Worm (Caenorhabditis elegans): Measurements from ENCODE around the gene F59B10.3.

The F59B10.3 gene

DNA sequence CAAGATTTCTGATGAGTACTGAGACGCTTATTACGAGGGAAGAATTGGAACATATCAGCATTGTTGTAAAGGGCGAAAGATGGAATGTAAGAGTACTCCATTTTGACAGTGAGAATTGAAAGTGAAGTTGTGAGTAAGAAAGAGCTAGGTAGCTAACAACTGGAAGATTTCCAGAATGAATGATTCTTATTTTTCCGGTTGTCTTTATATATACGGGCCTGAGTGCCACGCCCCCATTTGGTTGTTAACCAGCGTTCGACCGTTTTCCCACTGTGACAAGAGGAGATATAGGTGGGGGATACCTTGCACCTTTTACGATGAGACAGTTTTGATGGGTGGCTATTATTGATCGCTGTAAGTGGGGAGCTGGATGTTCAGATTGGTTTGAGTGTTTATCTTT lies 39.1 kb upstream of the F59B10.3 start, which contains the start of gene ZK666.1:
ZK666.1 (minus strand) TSS at position 101 of the 400 bp plus-strand sequence.
- TF ChIP-seq nhr-2 (tag; optimal IDR thresholded peaks at IDR 0.05) (no peak), elt-3 (tag; optimal IDR thresholded peaks at IDR 0.05) (no peak), flh-1 (GFP tag; optimal IDR thresholded peaks at IDR 0.05) (no peak), ham-2 (GFP tag; optimal IDR thresholded peaks at IDR 0.05) (no peak), drap-1 (GFP tag; optimal IDR thresholded peaks at IDR 0.05) (no peak), ceh-39 (tag; optimal IDR thresholded peaks at IDR 0.05) (no peak)

DNA sequence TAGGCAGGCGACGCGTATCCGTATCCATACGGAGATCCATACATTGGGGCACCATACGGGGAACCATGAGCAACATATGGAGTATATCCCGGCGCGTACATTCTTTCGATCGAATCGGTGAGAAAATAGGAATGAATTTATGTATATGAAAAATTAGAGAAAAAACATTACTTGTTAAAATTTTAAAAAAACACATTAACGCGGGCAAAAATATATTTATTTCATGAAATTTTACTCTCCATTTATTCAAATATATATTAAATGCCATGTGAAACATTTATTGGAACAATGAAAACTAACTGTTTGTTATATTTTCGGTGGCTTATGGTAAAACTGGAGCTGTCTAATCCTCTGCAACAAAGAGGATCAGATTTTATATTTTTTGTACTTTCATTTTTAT lies 38.6 kb upstream of the F59B10.3 start, which contains the start of gene ZK666.2:
ZK666.2 (minus strand) TSS at position 101 of the 400 bp plus-strand sequence.
- no peak for TF ChIP-seq lsy-2 (tag; optimal IDR thresholded peaks at IDR 0.05)
- TF ChIP-seq ces-1 (GFP tag; optimal IDR thresholded peaks at IDR 0.05), result no peak
- no peak for TF ChIP-seq ham-2 (GFP tag; optimal IDR thresholded peaks at IDR 0.05)
- no peak for TF ChIP-seq snpc-4 (tag; optimal IDR thresholded peaks at IDR 0.05)
- TF ChIP-seq bed-3 (GFP tag; optimal IDR thresholded peaks at IDR 0.05), result no peak
- no peak for TF ChIP-seq mls-2 (tag; optimal IDR thresholded peaks at IDR 0.05)
- no peak for TF ChIP-seq sptf-1 (tag; optimal IDR thresholded peaks at IDR 0.05)
- no peak for TF ChIP-seq blmp-1 (tag; optimal IDR thresholded peaks at IDR 0.05)
- no peak for TF ChIP-seq mab-5 (tag; optimal IDR thresholded peaks at IDR 0.05)
- TF ChIP-seq unc-62 (GFP tag; optimal IDR thresholded peaks at IDR 0.05), result no peak

ce11 chrII:10476039-10476438 lies 34.3 kb upstream of the F59B10.3 start, which contains the start of gene clec-58:
Gene clec-58, minus strand, starts transcription at chrII:10476139.
- TF ChIP-seq ham-2 (GFP tag; optimal IDR thresholded peaks at IDR 0.05), result no peak
- TF ChIP-seq sptf-1 (tag; optimal IDR thresholded peaks at IDR 0.05), result no peak
- no peak for TF ChIP-seq nhr-28 (tag; optimal IDR thresholded peaks at IDR 0.05)
- TF ChIP-seq unc-120 (tag; optimal IDR thresholded peaks at IDR 0.05; ENCODE audit: poor library complexity, severe bottlenecking), result no peak
- TF ChIP-seq blmp-1 (tag; optimal IDR thresholded peaks at IDR 0.05), result no peak
- TF ChIP-seq mep-1 (tag; optimal IDR thresholded peaks at IDR 0.05), result no peak
- TF ChIP-seq nhr-76 (tag; optimal IDR thresholded peaks at IDR 0.05), result no peak
- TF ChIP-seq ztf-11 (tag; optimal IDR thresholded peaks at IDR 0.05), result no peak

ce11 chrII:10476959-10477358 lies 33.4 kb upstream of the F59B10.3 start, which contains the start of gene ZK666.4:
Gene ZK666.4, plus strand, starts transcription at chrII:10477259.
- TF ChIP-seq hlh-1 (tag; optimal IDR thresholded peaks at IDR 0.05) (no peak), nhr-2 (tag; optimal IDR thresholded peaks at IDR 0.05) (no peak), sem-2 (GFP tag; optimal IDR thresholded peaks at IDR 0.05) (no peak), lin-13 (tag; optimal IDR thresholded peaks at IDR 0.05) (no peak), ceh-43 (GFP tag; optimal IDR thresholded peaks at IDR 0.05) (no peak), pha-4 (tag; optimal IDR thresholded peaks at IDR 0.05) (no peak), elt-1 (tag; optimal IDR thresholded peaks at IDR 0.05; ENCODE audit: borderline replicate concordance, insufficient read depth) (no peak), drap-1 (GFP tag; optimal IDR thresholded peaks at IDR 0.05) (no peak), snpc-4 (tag; optimal IDR thresholded peaks at IDR 0.05) (no peak), lin-32 (GFP tag; optimal IDR thresholded peaks at IDR 0.05) (no peak), nhr-28 (tag; optimal IDR thresholded peaks at IDR 0.05) (no peak)

DNA sequence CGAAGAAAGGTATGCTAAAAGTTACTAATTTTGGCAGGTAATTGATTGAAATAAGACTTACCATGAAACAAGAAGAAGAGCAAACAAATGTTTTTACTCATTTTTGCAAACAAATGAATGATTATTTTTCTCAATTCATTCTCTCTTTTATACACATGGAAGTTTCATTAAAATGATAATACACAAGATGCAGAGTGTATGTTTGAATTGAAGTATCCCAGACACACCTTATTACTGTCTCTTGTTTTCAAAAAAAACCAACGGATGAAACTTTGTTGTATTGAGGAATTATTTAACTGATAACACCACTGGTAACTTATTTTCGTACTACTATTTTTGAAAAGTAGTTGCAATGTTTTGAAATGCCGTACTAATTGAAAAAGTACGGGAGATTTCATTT lies 31.0 kb upstream of the F59B10.3 start, which contains the start of gene clec-59:
clec-59 (minus strand) TSS at position 101 of the 400 bp plus-strand sequence.
- no peak for TF ChIP-seq mls-2 (tag; optimal IDR thresholded peaks at IDR 0.05)
- no peak for TF ChIP-seq blmp-1 (tag; optimal IDR thresholded peaks at IDR 0.05)
- TF ChIP-seq flh-1 (GFP tag; optimal IDR thresholded peaks at IDR 0.05), result no peak
- no peak for TF ChIP-seq cnd-1 (tag; optimal IDR thresholded peaks at IDR 0.05)
- no peak for TF ChIP-seq lin-13 (tag; optimal IDR thresholded peaks at IDR 0.05)
- TF ChIP-seq nhr-237 (tag; optimal IDR thresholded peaks at IDR 0.05), result no peak
- TF ChIP-seq ceh-43 (GFP tag; optimal IDR thresholded peaks at IDR 0.05), result no peak

ce11 chrII:10480043-10480442 lies 30.3 kb upstream of the F59B10.3 start:
- TF ChIP-seq nhr-28 (tag; optimal IDR thresholded peaks at IDR 0.05), result no peak
- TF ChIP-seq ceh-43 (GFP tag; optimal IDR thresholded peaks at IDR 0.05), result no peak
- TF ChIP-seq unc-39 (tag; optimal IDR thresholded peaks at IDR 0.05), result no peak
- no peak for TF ChIP-seq blmp-1 (tag; optimal IDR thresholded peaks at IDR 0.05)
- TF ChIP-seq unc-62 (GFP tag; optimal IDR thresholded peaks at IDR 0.05), result no peak
- no peak for TF ChIP-seq zip-8 (tag; optimal IDR thresholded peaks at IDR 0.05)
- no peak for TF ChIP-seq tbx-8 (GFP tag; optimal IDR thresholded peaks at IDR 0.05)
- TF ChIP-seq ztf-11 (tag; optimal IDR thresholded peaks at IDR 0.05), result no peak
- TF ChIP-seq mls-2 (tag; optimal IDR thresholded peaks at IDR 0.05), result no peak
- TF ChIP-seq nhr-237 (tag; optimal IDR thresholded peaks at IDR 0.05), result no peak
- TF ChIP-seq drap-1 (GFP tag; optimal IDR thresholded peaks at IDR 0.05), result no peak
- no peak for TF ChIP-seq nhr-2 (tag; optimal IDR thresholded peaks at IDR 0.05)
- TF ChIP-seq bed-3 (GFP tag; optimal IDR thresholded peaks at IDR 0.05), result no peak
- TF ChIP-seq hlh-1 (tag; optimal IDR thresholded peaks at IDR 0.05), result no peak
- no peak for TF ChIP-seq flh-1 (GFP tag; optimal IDR thresholded peaks at IDR 0.05)
- no peak for TF ChIP-seq ham-2 (GFP tag; optimal IDR thresholded peaks at IDR 0.05)
- no peak for TF ChIP-seq snpc-4 (tag; optimal IDR thresholded peaks at IDR 0.05)
- TF ChIP-seq lin-32 (GFP tag; optimal IDR thresholded peaks at IDR 0.05), result no peak
- TF ChIP-seq mab-5 (tag; optimal IDR thresholded peaks at IDR 0.05), result no peak
